Worm (Caenorhabditis elegans) whole organism, midembryonic: ENCODE data around the gene nspa-10.

ENCODE experiments used
- flt-1 ChIP-seq: fragments of 200-800 bp; sonication (Bioruptor generic); IDR thresholded peaks from 2 replicates; pipeline ENCODE4 v1.3.6; 2022; ENCODE audit warnings: missing genetic modification characterization, missing compliant biosample characterization
- klf-2 ChIP-seq: fragments of 200-800 bp; sonication (Bioruptor generic); conservative IDR thresholded peaks from 2 replicates; pipeline ENCODE4 v1.3.6; 2022; ENCODE audit warnings: missing genetic modification reagents, missing genetic modification characterization, missing compliant biosample characterization
- ref-1 ChIP-seq: fragments of 200-800 bp; sonication (Bioruptor generic); conservative IDR thresholded peaks from 2 replicates; pipeline ENCODE4 v1.3.6; 2022; ENCODE audit warnings: missing genetic modification reagents, missing genetic modification characterization, missing compliant biosample characterization
- ztf-23 ChIP-seq: fragments of 200-800 bp; sonication (Bioruptor generic); IDR thresholded peaks from 2 replicates; pipeline ENCODE4 v1.3.6; 2022; ENCODE audit warnings: missing genetic modification reagents, missing genetic modification characterization, missing compliant biosample characterization
- ztf-29 ChIP-seq: fragments of 200-800 bp; sonication (Bioruptor generic); IDR thresholded peaks from 2 replicates; pipeline ENCODE4 v1.3.6; 2022; ENCODE audit warnings: missing genetic modification reagents, missing genetic modification characterization, missing compliant biosample characterization

- no peak for TF ChIP-seq ztf-29 (GFP tag; lab: Robert Waterston, UW)
- no peak for TF ChIP-seq klf-2 (GFP tag; lab: Robert Waterston, UW)
- no peak for TF ChIP-seq ref-1 (GFP tag; lab: Robert Waterston, UW)
- no peak for TF ChIP-seq flt-1 (GFP tag; lab: Robert Waterston, UW)
- no peak for TF ChIP-seq ztf-23 (GFP tag; lab: Robert Waterston, UW)
Measured at ce11 chrV:14719491-14719890, 30.8 kb downstream of the nspa-10 start, which contains the start of gene R08A2.1.
